Worm (Caenorhabditis elegans) whole organism, early embryonic: ENCODE data around the gene Y47D7A.2.

Experiments
- F13C5.2 ChIP-seq: sonication (generic microtip); optimal IDR thresholded peaks from 2 replicates; lab custom pipeline; 2017; ENCODE audit warnings: mild to moderate bottlenecking, missing genetic modification characterization, inconsistent platforms, missing compliant biosample characterization
- ama-1 ChIP-seq: fragments of 150-350 bp; optimal IDR thresholded peaks from 2 replicates; lab custom pipeline; 2014
- ceh-13 ChIP-seq: fragments of 200-800 bp; sonication (Bioruptor generic); optimal IDR thresholded peaks from 2 replicates; lab custom pipeline; 2018; ENCODE audit warnings: mild to moderate bottlenecking, missing genetic modification characterization, missing compliant biosample characterization
- ets-7 ChIP-seq: sonication (generic microtip); optimal IDR thresholded peaks from 2 replicates; lab custom pipeline; 2016; ENCODE audit warnings: missing genotype, missing genetic modification characterization, missing compliant biosample characterization
- flt-1 ChIP-seq: fragments of 200-800 bp; sonication (Bioruptor generic); IDR thresholded peaks from 2 replicates; pipeline ENCODE4 v1.3.6; 2022; ENCODE audit warnings: missing genetic modification characterization, missing compliant biosample characterization
- hnd-1 ChIP-seq: sonication (generic microtip); optimal IDR thresholded peaks from 2 replicates; lab custom pipeline; 2016; ENCODE audit warnings: missing genetic modification characterization, missing compliant biosample characterization
- scrt-1 ChIP-seq: fragments of 200-800 bp; sonication (Bioruptor generic); IDR thresholded peaks from 2 replicates; pipeline ENCODE4 v1.3.6; 2022; ENCODE audit warnings: missing genetic modification characterization, missing compliant biosample characterization
- tbx-11 ChIP-seq: fragments of 200-800 bp; sonication (Bioruptor generic); IDR thresholded peaks from 2 replicates; pipeline ENCODE4 v1.3.6; 2022; ENCODE audit warnings: missing genetic modification characterization, missing compliant biosample characterization
- tra-4 ChIP-seq: sonication (generic microtip); optimal IDR thresholded peaks from 2 replicates; lab custom pipeline; 2017; ENCODE audit warnings: missing genetic modification characterization, missing compliant biosample characterization

DNA sequence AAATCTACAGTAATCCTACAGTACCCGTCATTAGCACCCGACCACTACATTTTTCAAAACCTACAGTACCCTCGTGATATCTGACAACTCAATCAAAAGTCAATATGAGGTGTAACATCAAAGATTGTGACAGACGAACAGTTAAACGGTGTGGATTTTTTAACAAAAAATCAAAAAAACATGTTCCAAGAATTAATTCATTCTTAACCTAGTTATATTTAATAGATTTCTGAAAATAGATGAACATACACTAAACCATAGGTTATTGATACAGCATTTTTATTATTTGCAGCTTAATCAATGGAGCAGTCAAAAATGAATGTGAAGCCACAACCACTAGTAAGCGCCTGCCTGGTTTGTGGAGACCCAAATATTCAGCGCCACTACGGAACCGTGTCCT, 12.6 kb upstream of the Y47D7A.2 start, which contains the start of gene nhr-118:
- TF ChIP-seq tra-4 (tag; lab: Kevin White, UChicago) (no peak), ama-1 (lab: Kevin White, UChicago) (no peak), flt-1 (GFP tag; lab: Robert Waterston, UW) (no peak), ets-7 (tag; lab: Kevin White, UChicago) (no peak), tbx-11 (GFP tag; lab: Robert Waterston, UW) (no peak), F13C5.2 (tag; lab: Kevin White, UChicago) (no peak), scrt-1 (GFP tag; lab: Robert Waterston, UW) (no peak), hnd-1 (tag; lab: Kevin White, UChicago) (no peak), ceh-13 (GFP tag; lab: Kevin White, UChicago) (no peak)
